Worm (Caenorhabditis elegans): ENCODE data around the gene T25B9.6.

DNA sequence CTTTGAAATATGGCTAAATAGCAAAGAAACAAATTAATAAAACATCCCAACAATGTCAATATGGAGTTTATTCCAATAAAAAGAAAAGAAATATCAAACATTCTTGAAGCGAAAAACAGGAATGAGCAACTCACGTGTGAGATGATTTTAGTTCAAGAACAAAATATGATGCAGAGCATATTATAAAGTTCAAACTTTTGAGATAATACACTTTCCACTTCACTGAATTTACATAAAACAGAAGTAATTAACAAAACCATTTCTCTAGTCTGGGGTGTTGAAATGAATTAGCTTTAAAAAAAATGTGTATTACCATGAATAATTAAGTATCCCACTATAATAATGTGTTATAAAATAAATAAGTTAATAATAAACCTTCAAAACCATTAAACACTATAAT is 28.8 kb downstream of the T25B9.6 start, which contains the start of gene srd-7:
- TF ChIP-seq him-1 (tag; optimal IDR thresholded peaks at IDR 0.05), result no peak
- TF ChIP-seq W03F9.2 (tag; optimal IDR thresholded peaks at IDR 0.05), result no peak
